Fruit fly (Drosophila melanogaster) whole organism, embryonic: ENCODE measurements around the gene CG2157.

Source experiments
- CG10147 ChIP-seq: fragments of 200-800 bp; sonication (Bioruptor generic); optimal IDR thresholded peaks from 2 replicates; lab custom pipeline; 2019; ENCODE audit warnings: missing biosample characterization, mild to moderate bottlenecking, missing genetic modification characterization, moderate library complexity
- CG10209 ChIP-seq: fragments of 200-800 bp; sonication (Bioruptor generic); optimal IDR thresholded peaks from 3 replicates; lab custom pipeline; 2017; ENCODE audit warnings: missing biosample characterization, mild to moderate bottlenecking, missing genetic modification characterization, missing genetic modification reagents
- CG12155 ChIP-seq: fragments of 200-800 bp; sonication (Bioruptor generic); optimal IDR thresholded peaks from 3 replicates; lab custom pipeline; 2016; ENCODE audit warnings: missing biosample characterization, missing genetic modification characterization
- CG13424 ChIP-seq: fragments of 200-800 bp; sonication (Bioruptor generic); optimal IDR thresholded peaks from 2 replicates; lab custom pipeline; 2019; ENCODE audit warnings: missing biosample characterization, mild to moderate bottlenecking, missing genetic modification characterization, moderate library complexity
- CG13775 ChIP-seq: fragments of 200-800 bp; sonication (Bioruptor generic); optimal IDR thresholded peaks from 3 replicates; lab custom pipeline; 2017; ENCODE audit warnings: missing biosample characterization, mild to moderate bottlenecking, missing genetic modification characterization
- CG14014 ChIP-seq: fragments of 200-800 bp; sonication (Bioruptor generic); IDR thresholded peaks from 2 replicates; pipeline ENCODE4 v1.3.6; 2022; ENCODE audit warnings: missing biosample characterization, missing genetic modification characterization
- CG15696 ChIP-seq: fragments of 200-800 bp; sonication (Bioruptor generic); optimal IDR thresholded peaks from 2 replicates; lab custom pipeline; 2019; ENCODE audit warnings: missing biosample characterization, mild to moderate bottlenecking, missing genetic modification characterization, moderate library complexity
- CG18262 ChIP-seq: fragments of 200-800 bp; optimal IDR thresholded peaks from 3 replicates; lab custom pipeline; 2019; ENCODE audit warnings: missing biosample characterization, mild to moderate bottlenecking, missing genetic modification characterization, moderate library complexity
- CG2712 ChIP-seq: fragments of 200-800 bp; optimal IDR thresholded peaks from 3 replicates; lab custom pipeline; 2019; ENCODE audit warnings: missing biosample characterization, mild to moderate bottlenecking, missing genetic modification characterization, moderate library complexity
- CG30403 ChIP-seq: fragments of 200-800 bp; sonication (Bioruptor generic); optimal IDR thresholded peaks from 3 replicates; lab custom pipeline; 2016; ENCODE audit warnings: missing biosample characterization, missing genetic modification characterization
- CG3163 ChIP-seq: fragments of 200-800 bp; sonication (Bioruptor generic); optimal IDR thresholded peaks from 3 replicates; lab custom pipeline; 2016; ENCODE audit warnings: missing biosample characterization, missing genetic modification characterization
- CG33557 ChIP-seq: fragments of 200-800 bp; sonication (Bioruptor generic); optimal IDR thresholded peaks from 2 replicates; lab custom pipeline; 2019; ENCODE audit warnings: missing biosample characterization, mild to moderate bottlenecking, missing genetic modification characterization, moderate library complexity
- CG3847 ChIP-seq: fragments of 200-800 bp; sonication (Bioruptor generic); IDR thresholded peaks from 2 replicates; pipeline ENCODE4 v1.3.6; 2022; ENCODE audit warnings: missing biosample characterization, missing genetic modification characterization
- CG9215 ChIP-seq: fragments of 200-800 bp; sonication (Bioruptor generic); IDR thresholded peaks from 2 replicates; pipeline ENCODE4 v1.3.6; 2022; ENCODE audit warnings: missing biosample characterization, missing genetic modification characterization
- CG9437 ChIP-seq: fragments of 200-800 bp; sonication (Bioruptor generic); optimal IDR thresholded peaks from 2 replicates; lab custom pipeline; 2018; ENCODE audit warnings: missing biosample characterization, mild to moderate bottlenecking, missing genetic modification characterization
- Dp ChIP-seq: fragments of 200-800 bp; sonication (Bioruptor generic); optimal IDR thresholded peaks from 2 replicates; lab custom pipeline; 2018; ENCODE audit warnings: missing biosample characterization, mild to moderate bottlenecking, missing genetic modification characterization, moderate library complexity
- Dref ChIP-seq: fragments of 200-800 bp; sonication (Bioruptor generic); IDR thresholded peaks from 2 replicates; pipeline ENCODE4 v1.3.6; 2022; ENCODE audit warnings: missing biosample characterization, missing genetic modification characterization
- Fer1 ChIP-seq: fragments of 200-800 bp; sonication (Bioruptor generic); optimal IDR thresholded peaks from 2 replicates; lab custom pipeline; 2017; ENCODE audit warnings: missing biosample characterization, mild to moderate bottlenecking, missing genetic modification characterization
- Fer3 ChIP-seq: fragments of 200-800 bp; sonication (Bioruptor generic); optimal IDR thresholded peaks from 2 replicates; lab custom pipeline; 2018; ENCODE audit warnings: missing biosample characterization, mild to moderate bottlenecking, missing genetic modification characterization, moderate library complexity
- MBD-R2 ChIP-seq: fragments of 200-800 bp; sonication (Bioruptor generic); IDR thresholded peaks from 2 replicates; pipeline ENCODE4 v1.3.6; 2022; ENCODE audit warnings: missing biosample characterization, missing genetic modification characterization
- Meics ChIP-seq: fragments of 200-800 bp; sonication (Bioruptor generic); optimal IDR thresholded peaks from 2 replicates; lab custom pipeline; 2017; ENCODE audit warnings: missing biosample characterization, mild to moderate bottlenecking, missing genetic modification characterization
- Mrtf ChIP-seq: fragments of 200-800 bp; sonication (Bioruptor generic); IDR thresholded peaks from 3 replicates; pipeline ENCODE4 v1.3.6; 2022; ENCODE audit warnings: missing biosample characterization, missing genetic modification characterization
- NC2β ChIP-seq: fragments of 200-800 bp; sonication (Bioruptor generic); optimal IDR thresholded peaks from 2 replicates; lab custom pipeline; 2016; ENCODE audit warnings: missing biosample characterization, missing genetic modification characterization
- Oli ChIP-seq: fragments of 200-800 bp; sonication (Bioruptor generic); optimal IDR thresholded peaks from 2 replicates; lab custom pipeline; 2018; ENCODE audit warnings: missing biosample characterization, mild to moderate bottlenecking, missing genetic modification characterization, moderate library complexity
- Scr ChIP-seq: fragments of 200-800 bp; sonication (Bioruptor generic); IDR thresholded peaks from 2 replicates; pipeline ENCODE4 v1.3.6; 2022; ENCODE audit warnings: missing biosample characterization, missing genetic modification characterization; ENCODE audit not compliant: partially characterized antibody
- Sry-β ChIP-seq: fragments of 200-800 bp; sonication (Bioruptor generic); optimal IDR thresholded peaks from 2 replicates; lab custom pipeline; 2018; ENCODE audit warnings: missing biosample characterization, mild to moderate bottlenecking, missing genetic modification characterization, moderate library complexity
- Sry-δ ChIP-seq: fragments of 200-800 bp; sonication (Bioruptor generic); optimal IDR thresholded peaks from 2 replicates; lab custom pipeline; 2016; ENCODE audit warnings: missing biosample characterization, missing genetic modification characterization
- Xbp1 ChIP-seq: fragments of 200-800 bp; sonication (Bioruptor generic); optimal IDR thresholded peaks from 3 replicates; lab custom pipeline; 2016; ENCODE audit warnings: missing biosample characterization, mild to moderate bottlenecking, missing genetic modification characterization
- amos ChIP-seq: fragments of 200-800 bp; sonication (Bioruptor generic); IDR thresholded peaks from 2 replicates; pipeline ENCODE4 v1.3.6; 2022; ENCODE audit warnings: missing biosample characterization, missing genetic modification characterization; ENCODE audit not compliant: partially characterized antibody
- crp ChIP-seq, 2 experiments: fragments of 200-800 bp; sonication (Bioruptor generic); optimal IDR thresholded peaks; 2 replicates in 1 of 2; 3 replicates in 1 of 2; lab custom pipeline; 2017; ENCODE audit warnings: missing biosample characterization in 2 of 2, missing genetic modification characterization in 2 of 2, mild to moderate bottlenecking in 1 of 2, moderate library complexity in 1 of 2
- dan ChIP-seq: fragments of 200-800 bp; sonication (Bioruptor generic); IDR thresholded peaks from 2 replicates; pipeline ENCODE4 v1.3.6; 2022; ENCODE audit warnings: missing biosample characterization, missing genetic modification characterization
- dimm ChIP-seq: fragments of 200-800 bp; sonication (Bioruptor generic); IDR thresholded peaks from 2 replicates; pipeline ENCODE4 v1.3.6; 2022; ENCODE audit warnings: missing biosample characterization, missing genetic modification characterization
- dpn ChIP-seq, 2 experiments: fragments of 200-800 bp; sonication (Bioruptor generic); optimal IDR thresholded peaks; 3 replicates each; lab custom pipeline; 2016; ENCODE audit warnings: missing biosample characterization in 2 of 2, missing genetic modification characterization in 2 of 2
- ems ChIP-seq: fragments of 200-800 bp; sonication (Bioruptor generic); optimal IDR thresholded peaks from 3 replicates; lab custom pipeline; 2016; ENCODE audit warnings: missing biosample characterization, missing genetic modification characterization
- gcm ChIP-seq: fragments of 200-800 bp; sonication (Bioruptor generic); optimal IDR thresholded peaks from 2 replicates; lab custom pipeline; 2019; ENCODE audit warnings: missing biosample characterization, mild to moderate bottlenecking, missing genetic modification characterization, moderate library complexity
- her ChIP-seq: fragments of 200-800 bp; sonication (Bioruptor generic); optimal IDR thresholded peaks from 2 replicates; lab custom pipeline; 2016; ENCODE audit warnings: missing biosample characterization, missing genetic modification characterization
- knrl ChIP-seq: fragments of 200-800 bp; sonication (Bioruptor generic); IDR thresholded peaks from 3 replicates; pipeline ENCODE4 v1.3.6; 2022; ENCODE audit warnings: missing biosample characterization, missing genetic modification characterization; ENCODE audit not compliant: partially characterized antibody
- lola ChIP-seq, 3 experiments: fragments of >200 bp in 2 of 3; fragments of 200-800 bp in 1 of 3; sonication (Bioruptor generic) in 1 of 3; optimal IDR thresholded peaks; 2 replicates each; lab custom pipeline; 2017 to 2019; ENCODE audit warnings: missing biosample characterization in 3 of 3, missing genetic modification characterization in 3 of 3, mild to moderate bottlenecking in 1 of 3, moderate library complexity in 1 of 3
- nmo ChIP-seq: fragments of 200-800 bp; sonication (Bioruptor generic); optimal IDR thresholded peaks from 2 replicates; lab custom pipeline; 2018; ENCODE audit warnings: missing biosample characterization, mild to moderate bottlenecking, missing genetic modification characterization, moderate library complexity
- odd ChIP-seq: fragments of 200-800 bp; sonication (Bioruptor generic); optimal IDR thresholded peaks from 2 replicates; lab custom pipeline; 2017; ENCODE audit warnings: missing biosample characterization, mild to moderate bottlenecking, missing genetic modification characterization
- prd ChIP-seq, 3 experiments: fragments of >200 bp in 2 of 3; fragments of 200-800 bp in 1 of 3; sonication (Bioruptor generic) in 1 of 3; optimal IDR thresholded peaks in 2 of 3; IDR thresholded peaks in 1 of 3; 2 replicates in 2 of 3; 3 replicates in 1 of 3; pipeline versions ENCODE4 v1.3.6 to Lab custom; 2017 to 2022; ENCODE audit warnings: missing biosample characterization in 1 of 3, missing genetic modification characterization in 1 of 3
- pzg ChIP-seq: fragments of 200-800 bp; sonication (Bioruptor generic); optimal IDR thresholded peaks from 3 replicates; lab custom pipeline; 2018; ENCODE audit warnings: missing biosample characterization, mild to moderate bottlenecking, missing genetic modification characterization, moderate library complexity
- row ChIP-seq: fragments of 200-800 bp; sonication (Bioruptor generic); IDR thresholded peaks from 3 replicates; pipeline ENCODE4 v1.3.6; 2022; ENCODE audit warnings: missing biosample characterization, missing genetic modification characterization
- sima ChIP-seq: fragments of 200-800 bp; sonication (Bioruptor generic); optimal IDR thresholded peaks from 2 replicates; lab custom pipeline; 2016; ENCODE audit warnings: missing biosample characterization, missing genetic modification characterization
- tll ChIP-seq, 2 experiments: fragments of 200-800 bp in 1 of 2; fragments of >200 bp in 1 of 2; sonication (Bioruptor generic) in 1 of 2; optimal IDR thresholded peaks; 2 replicates each; lab custom pipeline; 2017 to 2019; ENCODE audit warnings: missing biosample characterization in 2 of 2, missing genetic modification characterization in 2 of 2, mild to moderate bottlenecking in 1 of 2, moderate library complexity in 1 of 2
- unc-4 ChIP-seq: fragments of 200-800 bp; sonication (Bioruptor generic); IDR thresholded peaks from 2 replicates; pipeline ENCODE4 v1.3.6; 2022; ENCODE audit warnings: missing biosample characterization, missing genetic modification characterization; ENCODE audit not compliant: partially characterized antibody
- wek ChIP-seq: fragments of 200-800 bp; sonication (Bioruptor generic); optimal IDR thresholded peaks from 3 replicates; lab custom pipeline; 2018; ENCODE audit warnings: missing biosample characterization, mild to moderate bottlenecking, missing genetic modification characterization, moderate library complexity
- zen ChIP-seq: fragments of 200-800 bp; sonication (Bioruptor generic); optimal IDR thresholded peaks from 3 replicates; lab custom pipeline; 2018; ENCODE audit warnings: missing biosample characterization, mild to moderate bottlenecking, missing genetic modification characterization, moderate library complexity

Gene CG2157

DNA sequence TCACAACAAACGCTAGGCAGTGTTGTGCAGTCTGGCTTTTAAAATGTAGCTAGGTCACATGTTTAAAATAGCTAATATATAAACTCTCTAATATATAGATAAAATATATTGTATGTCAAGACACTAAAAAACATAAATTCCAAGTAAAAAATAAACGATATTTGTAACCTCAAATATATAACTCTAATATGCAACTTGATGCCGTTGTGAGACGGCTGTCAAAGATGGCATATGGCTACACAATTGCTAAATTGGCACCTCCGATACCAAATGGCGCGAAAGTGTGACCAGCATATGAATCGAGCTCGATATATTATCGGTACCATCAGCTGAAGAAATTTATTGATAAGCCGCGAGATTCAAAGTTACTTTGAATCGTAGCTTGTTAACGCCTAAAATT, 30.1 kb downstream of the CG2157 start, which contains the start of gene CG1582 (continued):
- TF ChIP-seq nmo (GFP tag; lab: Kevin White, UChicago): peak; percentile 62
- peak; percentile 18 for TF ChIP-seq CG10209 (GFP tag; lab: Kevin White, UChicago)
- TF ChIP-seq ems (GFP tag; lab: Kevin White, UChicago): no peak
- no peak for TF ChIP-seq NC2β (GFP tag; lab: Kevin White, UChicago)
- peak; percentile 98 for TF ChIP-seq Sry-β (GFP tag; lab: Kevin White, UChicago)
- TF ChIP-seq CG3847 (GFP tag; lab: Robert Waterston, UW): peak; percentile 57
- TF ChIP-seq Dp (GFP tag; lab: Kevin White, UChicago): peak; percentile 80
- TF ChIP-seq amos (GFP tag; lab: Robert Waterston, UW): peak; percentile 34; the same call in 1 of the 2 replicates
- TF ChIP-seq CG18262 (tag; lab: Kevin White, UChicago): peak; percentile 20
- peak; percentile 52 for TF ChIP-seq pzg (GFP tag; lab: Kevin White, UChicago)
- peak; percentile 70 for TF ChIP-seq Dref (GFP tag; lab: Robert Waterston, UW)
- 0 out of 2 replicates have a peak, but pooled peaks have one; percentile 20 for TF ChIP-seq CG9215 (GFP tag; lab: Robert Waterston, UW)
- peak; percentile 94 for TF ChIP-seq row (GFP tag; lab: Robert Waterston, UW)
- TF ChIP-seq CG2712: peak; percentile 42
- no peak for TF ChIP-seq CG3163 (GFP tag; lab: Kevin White, UChicago)
- peak; percentile 25 for TF ChIP-seq CG15696 (tag; lab: Kevin White, UChicago)
- peak; percentile 14 for TF ChIP-seq Oli (tag; lab: Kevin White, UChicago)
- peak; percentile 1 for TF ChIP-seq Fer3 (tag; lab: Kevin White, UChicago)
- TF ChIP-seq dpn (GFP tag; optimal IDR thresholded peaks at IDR 0.05; lab: Kevin White, UChicago): peak in 1 of 2 experiments; percentile 23
- peak; percentile 22 to 83 for TF ChIP-seq crp (GFP tag; optimal IDR thresholded peaks at IDR 0.05; lab: Kevin White, UChicago)
- peak; percentile 36 for TF ChIP-seq CG10147 (GFP tag; lab: Kevin White, UChicago)
- TF ChIP-seq unc-4 (GFP tag; lab: Robert Waterston, UW): peak; percentile 42; the same call in 1 of the 2 replicates
- no peak for TF ChIP-seq Meics (GFP tag; lab: Kevin White, UChicago)
- TF ChIP-seq lola (GFP tag; optimal IDR thresholded peaks at IDR 0.05; lab: Kevin White, UChicago): peak in 1 of 3 experiments; percentile 30
- TF ChIP-seq Scr (GFP tag; lab: Robert Waterston, UW): no peak
- TF ChIP-seq her: no peak
- peak; percentile 40 for TF ChIP-seq CG13424 (tag; lab: Kevin White, UChicago)
- no peak for TF ChIP-seq prd (optimal IDR thresholded peaks at IDR 0.05; lab: Kevin White, UChicago)
- TF ChIP-seq prd (GFP tag; IDR thresholded peaks at IDR 0.05; lab: Robert Waterston, UW): 0 out of 3 replicates have a peak, but pooled peaks have one; percentile 25
- TF ChIP-seq CG13775 (GFP tag; lab: Kevin White, UChicago): peak; percentile 32
- peak; percentile 5 for TF ChIP-seq zen (tag; lab: Kevin White, UChicago)
- TF ChIP-seq dan: no peak
- peak; percentile 38 for TF ChIP-seq CG30403 (GFP tag; lab: Kevin White, UChicago)
- peak; percentile 25 for TF ChIP-seq Sry-δ (GFP tag; lab: Kevin White, UChicago)
- TF ChIP-seq sima (GFP tag; lab: Kevin White, UChicago): no peak
- peak; percentile 22 to 45 for TF ChIP-seq tll (GFP tag; optimal IDR thresholded peaks at IDR 0.05; lab: Kevin White, UChicago)
- no peak for TF ChIP-seq Mrtf (GFP tag; lab: Robert Waterston, UW)
- no peak for TF ChIP-seq wek (GFP tag; lab: Kevin White, UChicago)
- TF ChIP-seq MBD-R2 (GFP tag; lab: Robert Waterston, UW): peak; percentile 78
- TF ChIP-seq knrl: peak; percentile 27; the same call in 1 of the 3 replicates
- no peak for TF ChIP-seq dimm (GFP tag; lab: Robert Waterston, UW)
- no peak for TF ChIP-seq CG14014 (GFP tag; lab: Robert Waterston, UW)
- TF ChIP-seq CG33557: peak; percentile 24
- TF ChIP-seq Fer1 (GFP tag; lab: Kevin White, UChicago): peak; percentile 50
- TF ChIP-seq CG12155 (GFP tag; lab: Kevin White, UChicago): peak; percentile 6
- peak; percentile 14 for TF ChIP-seq gcm (GFP tag; lab: Kevin White, UChicago)
- TF ChIP-seq Xbp1: peak; percentile 23
- peak; percentile 7 for TF ChIP-seq odd
- peak; percentile 44 for TF ChIP-seq CG9437 (GFP tag; lab: Kevin White, UChicago)
